Worm (Caenorhabditis elegans): ENCODE data around the gene F54F12.1.

- no peak for TF ChIP-seq C08G9.2 (tag; optimal IDR thresholded peaks at IDR 0.05)
- no peak for TF ChIP-seq dve-1 (tag; optimal IDR thresholded peaks at IDR 0.05)
- TF ChIP-seq unc-86 (tag; optimal IDR thresholded peaks at IDR 0.05) = no peak
These were observed 2.9 kb upstream of the F54F12.1 start for ce11 chrIII:13058140-13058539.
